Fruit fly (Drosophila melanogaster): Measurements from ENCODE around the gene CG8661.

- no peak for TF ChIP-seq CG12768 (GFP tag; optimal IDR thresholded peaks at IDR 0.05)
- TF ChIP-seq Mnt (GFP tag; optimal IDR thresholded peaks at IDR 0.05), result no peak
- no peak for TF ChIP-seq CG7101 (tag; optimal IDR thresholded peaks at IDR 0.05)
- TF ChIP-seq pad (GFP tag; optimal IDR thresholded peaks at IDR 0.05), result no peak
- TF ChIP-seq cic (GFP tag; optimal IDR thresholded peaks at IDR 0.05), result no peak
- no peak for TF ChIP-seq Crg-1 (GFP tag; optimal IDR thresholded peaks at IDR 0.05)
- no peak for TF ChIP-seq kay (GFP tag; ENCODE audit: borderline replicate concordance)
- no peak for TF ChIP-seq tj (GFP tag; optimal IDR thresholded peaks at IDR 0.05)
- TF ChIP-seq toe (GFP tag; optimal IDR thresholded peaks at IDR 0.05), result no peak
- no peak for TF ChIP-seq CG1620 (GFP tag; optimal IDR thresholded peaks at IDR 0.05)
- no peak for TF ChIP-seq cnc (optimal IDR thresholded peaks at IDR 0.05)
Measured at dm6 chrX:17254094-17254493, 30.2 kb downstream of the CG8661 start.

Data from whole organism, adult.